Fruit fly (Drosophila melanogaster) whole organism, prepupa: ENCODE data around the gene Tat.
A peak's percentile ranks its signal among the peaks of the same experiment; 100 is the strongest.

Source experiments
- Blimp-1 ChIP-seq: fragments of 200-800 bp; sonication (Bioruptor generic); optimal IDR thresholded peaks from 3 replicates; lab custom pipeline; 2017; ENCODE audit warnings: missing biosample characterization, missing genetic modification characterization, mild to moderate bottlenecking, moderate library complexity, missing genetic modification reagents
- CG10669 ChIP-seq: fragments of 200-800 bp; sonication (Bioruptor generic); optimal IDR thresholded peaks from 3 replicates; lab custom pipeline; 2018; ENCODE audit warnings: missing biosample characterization, mild to moderate bottlenecking, missing genetic modification characterization, moderate library complexity
- CG11294 ChIP-seq: fragments of 200-800 bp; sonication (Bioruptor generic); IDR thresholded peaks from 2 replicates; pipeline ENCODE4 v1.3.6; 2022; ENCODE audit warnings: missing biosample characterization, missing genetic modification characterization
- CG11762 ChIP-seq: fragments of 200-800 bp; sonication (Bioruptor generic); optimal IDR thresholded peaks from 3 replicates; lab custom pipeline; 2016; ENCODE audit warnings: missing biosample characterization, missing genetic modification characterization; ENCODE audit not compliant: insufficient read depth
- CG11902 ChIP-seq: fragments of 200-800 bp; sonication (Bioruptor generic); optimal IDR thresholded peaks from 3 replicates; lab custom pipeline; 2016; ENCODE audit warnings: missing biosample characterization, missing genetic modification characterization
- CG15336 ChIP-seq: fragments of 200-800 bp; sonication (Bioruptor generic); IDR thresholded peaks from 2 replicates; pipeline ENCODE4 v1.3.6; 2022; ENCODE audit warnings: missing biosample characterization, missing genetic modification characterization
- CG1621 ChIP-seq: fragments of 200-800 bp; sonication (Bioruptor generic); optimal IDR thresholded peaks from 3 replicates; lab custom pipeline; 2018; ENCODE audit warnings: missing biosample characterization, mild to moderate bottlenecking, missing genetic modification characterization
- CG32006 ChIP-seq: fragments of 200-800 bp; sonication (Bioruptor generic); optimal IDR thresholded peaks from 3 replicates; lab custom pipeline; 2017; ENCODE audit warnings: missing biosample characterization, mild to moderate bottlenecking, missing genetic modification characterization
- CG34406 ChIP-seq: fragments of 200-800 bp; sonication (Bioruptor generic); optimal IDR thresholded peaks from 3 replicates; lab custom pipeline; 2016; ENCODE audit warnings: missing biosample characterization, missing genetic modification characterization
- CG3919 ChIP-seq: fragments of 200-800 bp; sonication (Bioruptor generic); optimal IDR thresholded peaks from 3 replicates; lab custom pipeline; 2016; ENCODE audit warnings: missing biosample characterization, missing genetic modification characterization
- CG4318 ChIP-seq: fragments of 200-800 bp; sonication (Bioruptor generic); optimal IDR thresholded peaks from 3 replicates; lab custom pipeline; 2017; ENCODE audit warnings: missing biosample characterization, mild to moderate bottlenecking, missing genetic modification characterization
- CG6163 ChIP-seq: fragments of 200-800 bp; sonication (Bioruptor generic); IDR thresholded peaks from 3 replicates; pipeline ENCODE4 v1.3.6; 2022; ENCODE audit warnings: missing biosample characterization, missing genetic modification characterization
- CG6276 ChIP-seq: fragments of 200-800 bp; sonication (Bioruptor generic); optimal IDR thresholded peaks from 2 replicates; lab custom pipeline; 2017; ENCODE audit warnings: missing biosample characterization, mild to moderate bottlenecking, missing genetic modification characterization
- CG6808 ChIP-seq: fragments of 200-800 bp; sonication (Bioruptor generic); optimal IDR thresholded peaks from 3 replicates; lab custom pipeline; 2017; ENCODE audit warnings: missing biosample characterization, missing genetic modification characterization, mild to moderate bottlenecking, moderate library complexity, missing genetic modification reagents
- CG7368 ChIP-seq: fragments of 200-800 bp; sonication (Bioruptor generic); optimal IDR thresholded peaks from 3 replicates; lab custom pipeline; 2016; ENCODE audit warnings: missing biosample characterization, missing genetic modification characterization
- CG8119 ChIP-seq: fragments of 200-800 bp; sonication (Bioruptor generic); IDR thresholded peaks from 3 replicates; pipeline ENCODE4 v1.3.6; 2022; ENCODE audit warnings: missing biosample characterization, missing genetic modification characterization
- CG8632 ChIP-seq: fragments of 200-800 bp; sonication (Bioruptor generic); optimal IDR thresholded peaks from 3 replicates; lab custom pipeline; 2016; ENCODE audit warnings: missing biosample characterization, missing genetic modification characterization
- CG9139 ChIP-seq: fragments of 200-800 bp; sonication (Bioruptor generic); optimal IDR thresholded peaks from 3 replicates; lab custom pipeline; 2017; ENCODE audit warnings: missing biosample characterization, mild to moderate bottlenecking, missing genetic modification characterization
- Eip78C ChIP-seq: fragments of 200-800 bp; sonication (Bioruptor generic); peaks from one replicate; lab custom pipeline; 2016; ENCODE audit warnings: missing biosample characterization, missing genetic modification characterization
- Ets21C ChIP-seq: fragments of 200-800 bp; sonication (Bioruptor generic); optimal IDR thresholded peaks from 3 replicates; lab custom pipeline; 2016; ENCODE audit warnings: missing biosample characterization, missing genetic modification characterization
- Hr38 ChIP-seq: sonication (Bioruptor generic); optimal IDR thresholded peaks from 2 replicates; lab custom pipeline; 2016; ENCODE audit warnings: missing biosample characterization, missing genetic modification characterization
- Hr39 ChIP-seq: fragments of 200-800 bp; sonication (Bioruptor generic); optimal IDR thresholded peaks from 2 replicates; lab custom pipeline; 2016; ENCODE audit warnings: missing biosample characterization, missing genetic modification characterization
- Lpt ChIP-seq: fragments of 200-800 bp; sonication (Bioruptor generic); optimal IDR thresholded peaks from 3 replicates; lab custom pipeline; 2016; ENCODE audit warnings: missing biosample characterization, missing genetic modification characterization
- Met ChIP-seq: fragments of 200-800 bp; sonication (Bioruptor generic); optimal IDR thresholded peaks from 3 replicates; lab custom pipeline; 2016; ENCODE audit warnings: missing biosample characterization, missing genetic modification characterization
- OdsH ChIP-seq: fragments of 200-800 bp; sonication (Bioruptor generic); optimal IDR thresholded peaks from 3 replicates; lab custom pipeline; 2016; ENCODE audit warnings: missing biosample characterization, missing genetic modification characterization
- Smox ChIP-seq: fragments of 200-800 bp; sonication (Bioruptor generic); optimal IDR thresholded peaks from 3 replicates; lab custom pipeline; 2016; ENCODE audit warnings: missing biosample characterization, missing genetic modification characterization
- Sox15 ChIP-seq: fragments of 200-800 bp; sonication (Bioruptor generic); optimal IDR thresholded peaks from 3 replicates; lab custom pipeline; 2016; ENCODE audit warnings: missing biosample characterization, missing genetic modification characterization
- achi ChIP-seq: fragments of 200-800 bp; sonication (Bioruptor generic); optimal IDR thresholded peaks from 3 replicates; lab custom pipeline; 2016; ENCODE audit warnings: missing biosample characterization, missing genetic modification characterization
- acj6 ChIP-seq: fragments of 200-800 bp; sonication (Bioruptor generic); optimal IDR thresholded peaks from 3 replicates; lab custom pipeline; 2016; ENCODE audit warnings: missing biosample characterization, missing genetic modification characterization
- cyc ChIP-seq: fragments of 200-800 bp; sonication (Bioruptor generic); optimal IDR thresholded peaks from 3 replicates; lab custom pipeline; 2016; ENCODE audit warnings: missing biosample characterization, missing genetic modification characterization
- dac ChIP-seq: fragments of 200-800 bp; sonication (Bioruptor generic); optimal IDR thresholded peaks from 2 replicates; lab custom pipeline; 2017; ENCODE audit warnings: missing biosample characterization, mild to moderate bottlenecking, missing genetic modification characterization
- dsx ChIP-seq: fragments of 200-800 bp; optimal IDR thresholded peaks from 3 replicates; lab custom pipeline; 2019; ENCODE audit warnings: missing biosample characterization, mild to moderate bottlenecking, missing genetic modification characterization, moderate library complexity; ENCODE audit not compliant: poor library complexity, severe bottlenecking
- eg ChIP-seq: fragments of 200-800 bp; sonication (Bioruptor generic); IDR thresholded peaks from 3 replicates; pipeline ENCODE4 v1.3.6; 2022; ENCODE audit warnings: missing biosample characterization, missing genetic modification characterization
- fd59A ChIP-seq: fragments of 200-800 bp; sonication (Bioruptor generic); optimal IDR thresholded peaks from 2 replicates; lab custom pipeline; 2017; ENCODE audit warnings: missing biosample characterization, mild to moderate bottlenecking, missing genetic modification characterization, missing genetic modification reagents
- fd85E ChIP-seq: fragments of 200-800 bp; sonication (Bioruptor generic); optimal IDR thresholded peaks from 3 replicates; lab custom pipeline; 2016; ENCODE audit warnings: missing biosample characterization, missing genetic modification characterization
- fkh ChIP-seq: fragments of 200-800 bp; sonication (Bioruptor generic); optimal IDR thresholded peaks from 3 replicates; lab custom pipeline; 2017; ENCODE audit warnings: missing biosample characterization, mild to moderate bottlenecking, missing genetic modification characterization, moderate library complexity
- lz ChIP-seq: fragments of 200-800 bp; sonication (Bioruptor generic); optimal IDR thresholded peaks from 3 replicates; lab custom pipeline; 2016; ENCODE audit warnings: missing biosample characterization, missing genetic modification characterization
- net ChIP-seq: fragments of 200-800 bp; sonication (Bioruptor generic); optimal IDR thresholded peaks from 3 replicates; lab custom pipeline; 2016; ENCODE audit warnings: missing biosample characterization, missing genetic modification characterization
- salr ChIP-seq, 2 experiments: fragments of 200-800 bp; sonication (Bioruptor generic); optimal IDR thresholded peaks; 3 replicates each; lab custom pipeline; 2016 to 2018; ENCODE audit warnings: missing biosample characterization in 2 of 2, missing genetic modification characterization in 2 of 2, mild to moderate bottlenecking in 1 of 2
- spab ChIP-seq: fragments of 200-800 bp; sonication (Bioruptor generic); optimal IDR thresholded peaks from 2 replicates; lab custom pipeline; 2017; ENCODE audit warnings: missing biosample characterization, mild to moderate bottlenecking, missing genetic modification characterization, missing genetic modification reagents
- ss ChIP-seq, 2 experiments: fragments of 200-800 bp; sonication (Bioruptor generic); optimal IDR thresholded peaks; 2 replicates in 1 of 2; 3 replicates in 1 of 2; lab custom pipeline; 2017 to 2018; ENCODE audit warnings: mild to moderate bottlenecking in 2 of 2, missing biosample characterization in 2 of 2, missing genetic modification characterization in 2 of 2, moderate library complexity in 1 of 2
- svp ChIP-seq: fragments of 200-800 bp; sonication (Bioruptor generic); peaks from one replicate; lab custom pipeline; 2016; ENCODE audit warnings: missing biosample characterization, missing genetic modification characterization

The Tat gene

dm6 chrX:14211250-14211944 is 49.6 kb upstream of the Tat start (continued):
- TF ChIP-seq Sox15 (no peak), CG11762 (GFP tag; lab: Kevin White, UChicago) (no peak)

- TF ChIP-seq svp (GFP tag; lab: Kevin White, UChicago) (peak; percentile 47), CG6163 (GFP tag; lab: Robert Waterston, UW) (0 out of 3 replicates have a peak, but pooled peaks have one; percentile 42), CG11902 (GFP tag; lab: Kevin White, UChicago) (no peak), CG9139 (GFP tag; lab: Kevin White, UChicago) (peak; percentile 38), dac (GFP tag; lab: Kevin White, UChicago) (no peak), CG7368 (no peak), CG4318 (GFP tag; lab: Kevin White, UChicago) (no peak), eg (GFP tag; lab: Robert Waterston, UW) (peak; percentile 18; the same call in 1 of the 3 replicates), salr (GFP tag; optimal IDR thresholded peaks at IDR 0.05; lab: Kevin White, UChicago) (no peak), CG1621 (tag; lab: Kevin White, UChicago) (peak; percentile 61), CG8632 (GFP tag; lab: Kevin White, UChicago) (no peak), net (GFP tag; lab: Kevin White, UChicago) (no peak), dsx (GFP tag; lab: Kevin White, UChicago) (peak; percentile 12), CG8119 (no peak), ss (GFP tag; optimal IDR thresholded peaks at IDR 0.05; lab: Kevin White, UChicago) (peak; percentile 23 to 48), cyc (no peak), OdsH (no peak), Lpt (no peak), CG6276 (GFP tag; lab: Kevin White, UChicago) (no peak), CG6808 (GFP tag; lab: Kevin White, UChicago) (peak; percentile 1), acj6 (no peak), Hr38 (GFP tag; lab: Kevin White, UChicago) (no peak), Eip78C (peak; percentile 4), CG32006 (no peak), CG3919 (GFP tag; lab: Kevin White, UChicago) (no peak)
These were observed 48.8 kb upstream of the Tat start for dm6 chrX:14212147-14212792.

- no peak for TF ChIP-seq CG11294 (GFP tag; lab: Robert Waterston, UW)
- no peak for TF ChIP-seq fd59A
- TF ChIP-seq CG4318 (GFP tag; lab: Kevin White, UChicago) = peak; percentile 59
- no peak for TF ChIP-seq cyc
- TF ChIP-seq CG1621 (tag; lab: Kevin White, UChicago) = no peak
- TF ChIP-seq CG8632 (GFP tag; lab: Kevin White, UChicago) = no peak
- no peak for TF ChIP-seq fd85E (GFP tag; lab: Kevin White, UChicago)
- no peak for TF ChIP-seq Hr39 (GFP tag; lab: Kevin White, UChicago)
- no peak for TF ChIP-seq CG6163 (GFP tag; lab: Robert Waterston, UW)
- no peak for TF ChIP-seq CG34406 (GFP tag; lab: Kevin White, UChicago)
- TF ChIP-seq lz (GFP tag; lab: Kevin White, UChicago) = no peak
- peak; percentile 72 for TF ChIP-seq eg (GFP tag; lab: Robert Waterston, UW)
- TF ChIP-seq achi (GFP tag; lab: Kevin White, UChicago) = peak; percentile 25
- no peak for TF ChIP-seq Ets21C (GFP tag; lab: Kevin White, UChicago)
- TF ChIP-seq Eip78C = peak; percentile 77
- TF ChIP-seq CG32006 = peak; percentile 77
- no peak for TF ChIP-seq CG11762 (GFP tag; lab: Kevin White, UChicago)
- no peak for TF ChIP-seq Met (GFP tag; lab: Kevin White, UChicago)
- TF ChIP-seq Smox (GFP tag; lab: Kevin White, UChicago) = no peak
- TF ChIP-seq spab (GFP tag; lab: Kevin White, UChicago) = no peak
- peak; percentile 51 for TF ChIP-seq CG6276 (GFP tag; lab: Kevin White, UChicago)
- no peak for TF ChIP-seq dsx (GFP tag; lab: Kevin White, UChicago)
- TF ChIP-seq Sox15 = no peak
- TF ChIP-seq OdsH = peak; percentile 42
- no peak for TF ChIP-seq Hr38 (GFP tag; lab: Kevin White, UChicago)
- TF ChIP-seq salr (GFP tag; optimal IDR thresholded peaks at IDR 0.05; lab: Kevin White, UChicago) = peak in 1 of 2 experiments; percentile 30
- TF ChIP-seq CG11902 (GFP tag; lab: Kevin White, UChicago) = no peak
- no peak for TF ChIP-seq Blimp-1 (GFP tag; lab: Kevin White, UChicago)
- peak; percentile 18 for TF ChIP-seq fkh (GFP tag; lab: Kevin White, UChicago)
- peak; percentile 66 for TF ChIP-seq CG15336 (GFP tag; lab: Robert Waterston, UW)
- no peak for TF ChIP-seq CG10669 (GFP tag; lab: Kevin White, UChicago)
- TF ChIP-seq CG9139 (GFP tag; lab: Kevin White, UChicago) = no peak
These were observed 47.4 kb upstream of the Tat start for dm6 chrX:14213509-14214154.
